Fruit fly (Drosophila melanogaster) whole organism, embryonic: Measurements from ENCODE around the gene CG8925.

Source experiments
- Ada2b ChIP-seq: fragments of 200-800 bp; sonication (Bioruptor generic); IDR thresholded peaks from 2 replicates; pipeline ENCODE4 v1.3.6; 2022; ENCODE audit warnings: missing biosample characterization, missing genetic modification characterization
- Adf1 ChIP-seq: fragments of 200-800 bp; sonication (Bioruptor generic); IDR thresholded peaks from 2 replicates; pipeline ENCODE4 v1.3.6; 2022; ENCODE audit warnings: missing biosample characterization, missing genetic modification characterization
- Antp ChIP-seq: fragments of 200-800 bp; sonication (Bioruptor generic); optimal IDR thresholded peaks from 3 replicates; lab custom pipeline; 2016; ENCODE audit warnings: missing biosample characterization, missing genetic modification characterization
- CG11456 ChIP-seq: fragments of 200-800 bp; sonication (Bioruptor generic); IDR thresholded peaks from 3 replicates; pipeline ENCODE4 v1.3.6; 2022; ENCODE audit warnings: missing biosample characterization, missing genetic modification characterization
- CG11695 ChIP-seq: fragments of 200-800 bp; sonication (Bioruptor generic); IDR thresholded peaks from 3 replicates; pipeline ENCODE4 v1.3.6; 2022; ENCODE audit warnings: missing biosample characterization, missing genetic modification characterization
- CG12659 ChIP-seq: fragments of 200-800 bp; sonication (Bioruptor generic); optimal IDR thresholded peaks from 3 replicates; lab custom pipeline; 2017; ENCODE audit warnings: mild to moderate bottlenecking, missing biosample characterization, missing genetic modification reagents, missing genetic modification characterization
- CG12744 ChIP-seq: fragments of 200-800 bp; sonication (Bioruptor generic); optimal IDR thresholded peaks from 2 replicates; lab custom pipeline; 2016; ENCODE audit warnings: missing biosample characterization, missing genetic modification characterization
- CG13894 ChIP-seq: fragments of 200-800 bp; sonication (Bioruptor generic); optimal IDR thresholded peaks from 3 replicates; lab custom pipeline; 2018; ENCODE audit warnings: missing biosample characterization, mild to moderate bottlenecking, missing genetic modification characterization, moderate library complexity
- CG15269 ChIP-seq: fragments of 200-800 bp; sonication (Bioruptor generic); optimal IDR thresholded peaks from 2 replicates; lab custom pipeline; 2018; ENCODE audit warnings: missing biosample characterization, mild to moderate bottlenecking, missing genetic modification characterization, moderate library complexity
- CG17359 ChIP-seq: fragments of 200-800 bp; sonication (Bioruptor generic); optimal IDR thresholded peaks from 3 replicates; lab custom pipeline; 2018; ENCODE audit warnings: missing biosample characterization, mild to moderate bottlenecking, missing genetic modification characterization, moderate library complexity
- CG18476 ChIP-seq: fragments of 200-800 bp; sonication (Bioruptor generic); optimal IDR thresholded peaks from 2 replicates; lab custom pipeline; 2016; ENCODE audit warnings: missing biosample characterization, mild to moderate bottlenecking, missing genetic modification characterization
- CG2875 ChIP-seq: fragments of 200-800 bp; sonication (Bioruptor generic); optimal IDR thresholded peaks from 2 replicates; lab custom pipeline; 2017; ENCODE audit warnings: missing biosample characterization, mild to moderate bottlenecking, missing genetic modification characterization, missing genetic modification reagents
- CG33213 ChIP-seq: fragments of 200-800 bp; sonication (Bioruptor generic); optimal IDR thresholded peaks from 3 replicates; lab custom pipeline; 2016; ENCODE audit warnings: missing biosample characterization, missing genetic modification characterization
- CG5180 ChIP-seq: fragments of 200-800 bp; sonication (Bioruptor generic); optimal IDR thresholded peaks from 3 replicates; lab custom pipeline; 2017; ENCODE audit warnings: missing biosample characterization, missing genetic modification characterization, mild to moderate bottlenecking, moderate library complexity, missing genetic modification reagents
- CG6175 ChIP-seq: fragments of 200-800 bp; sonication (Bioruptor generic); IDR thresholded peaks from 3 replicates; pipeline ENCODE4 v1.3.6; 2022; ENCODE audit warnings: missing biosample characterization, missing genetic modification characterization
- CG7963 ChIP-seq: fragments of 200-800 bp; sonication (Bioruptor generic); IDR thresholded peaks from 3 replicates; pipeline ENCODE4 v1.3.6; 2022; ENCODE audit warnings: missing biosample characterization, missing genetic modification characterization; ENCODE audit not compliant: partially characterized antibody
- CG9215 ChIP-seq: fragments of 200-800 bp; sonication (Bioruptor generic); IDR thresholded peaks from 2 replicates; pipeline ENCODE4 v1.3.6; 2022; ENCODE audit warnings: missing biosample characterization, missing genetic modification characterization
- CG9609 ChIP-seq: fragments of 200-800 bp; sonication (Bioruptor generic); optimal IDR thresholded peaks from 3 replicates; lab custom pipeline; 2016; ENCODE audit warnings: missing biosample characterization, missing genetic modification characterization
- Camta ChIP-seq: fragments of 200-800 bp; sonication (Bioruptor generic); optimal IDR thresholded peaks from 2 replicates; lab custom pipeline; 2016; ENCODE audit warnings: missing biosample characterization, missing genetic modification characterization
- Dll ChIP-seq: fragments of 200-800 bp; sonication (Bioruptor generic); IDR thresholded peaks from 4 replicates; pipeline ENCODE4 v1.3.6; 2022; ENCODE audit warnings: missing biosample characterization, missing genetic modification characterization; ENCODE audit not compliant: partially characterized antibody
- Drgx ChIP-seq: fragments of 200-800 bp; sonication (Bioruptor generic); IDR thresholded peaks from 2 replicates; pipeline ENCODE4 v1.3.6; 2022; ENCODE audit warnings: missing biosample characterization, missing genetic modification characterization
- E2f1 ChIP-seq: fragments of 200-800 bp; sonication (Bioruptor generic); IDR thresholded peaks from 2 replicates; pipeline ENCODE4 v1.3.6; 2022; ENCODE audit warnings: missing biosample characterization, missing genetic modification characterization
- Ets65A ChIP-seq: fragments of 200-800 bp; sonication (Bioruptor generic); peaks from one replicate; lab custom pipeline; 2016; ENCODE audit warnings: missing biosample characterization, missing genetic modification characterization
- Fer2 ChIP-seq: fragments of 200-800 bp; sonication (Bioruptor generic); optimal IDR thresholded peaks from 2 replicates; lab custom pipeline; 2018; ENCODE audit warnings: missing biosample characterization, mild to moderate bottlenecking, missing genetic modification characterization, moderate library complexity
- Fer3 ChIP-seq: fragments of 200-800 bp; sonication (Bioruptor generic); optimal IDR thresholded peaks from 2 replicates; lab custom pipeline; 2018; ENCODE audit warnings: missing biosample characterization, mild to moderate bottlenecking, missing genetic modification characterization, moderate library complexity
- HLH54F ChIP-seq: fragments of 200-800 bp; sonication (Bioruptor generic); optimal IDR thresholded peaks from 3 replicates; lab custom pipeline; 2016; ENCODE audit warnings: missing biosample characterization, missing genetic modification characterization
- Hey ChIP-seq: fragments of 200-800 bp; sonication (Bioruptor generic); optimal IDR thresholded peaks from 3 replicates; lab custom pipeline; 2018; ENCODE audit warnings: missing biosample characterization, mild to moderate bottlenecking, missing genetic modification characterization
- NFAT ChIP-seq: fragments of 200-800 bp; sonication (Bioruptor generic); IDR thresholded peaks from 2 replicates; pipeline ENCODE4 v1.3.6; 2022; ENCODE audit warnings: missing biosample characterization, missing genetic modification characterization
- Oaz ChIP-seq: fragments of 200-800 bp; sonication (Bioruptor generic); IDR thresholded peaks from 2 replicates; pipeline ENCODE4 v1.3.6; 2022; ENCODE audit warnings: missing biosample characterization, missing genetic modification characterization
- Rfx ChIP-seq: fragments of 200-800 bp; sonication (Bioruptor generic); IDR thresholded peaks from 2 replicates; pipeline ENCODE4 v1.3.6; 2022; ENCODE audit warnings: missing biosample characterization, missing genetic modification characterization
- Scr ChIP-seq: fragments of 200-800 bp; sonication (Bioruptor generic); IDR thresholded peaks from 2 replicates; pipeline ENCODE4 v1.3.6; 2022; ENCODE audit warnings: missing biosample characterization, missing genetic modification characterization; ENCODE audit not compliant: partially characterized antibody
- Taf1 ChIP-seq: fragments of 200-800 bp; sonication (Bioruptor generic); IDR thresholded peaks from 2 replicates; pipeline ENCODE4 v1.3.6; 2022; ENCODE audit warnings: missing biosample characterization, missing genetic modification characterization
- Tbp ChIP-seq: fragments of >200 bp; optimal IDR thresholded peaks from 2 replicates; lab custom pipeline; 2018; ENCODE audit warnings: missing biosample characterization, missing genetic modification characterization
- ase ChIP-seq: fragments of 200-800 bp; sonication (Bioruptor generic); IDR thresholded peaks from 3 replicates; pipeline ENCODE4 v1.3.6; 2022; ENCODE audit warnings: missing biosample characterization, missing genetic modification characterization
- dysf ChIP-seq: fragments of 200-800 bp; sonication (Bioruptor generic); IDR thresholded peaks from 3 replicates; pipeline ENCODE4 v1.3.6; 2022; ENCODE audit warnings: missing biosample characterization, missing genetic modification characterization
- en ChIP-seq: fragments of 200-800 bp; sonication (Bioruptor generic); optimal IDR thresholded peaks from 2 replicates; lab custom pipeline; 2016; ENCODE audit warnings: missing biosample characterization, missing genetic modification characterization
- hkb ChIP-seq, 2 experiments: fragments of 200-800 bp in 1 of 2; fragments of >200 bp in 1 of 2; sonication (Bioruptor generic) in 1 of 2; IDR thresholded peaks in 1 of 2; optimal IDR thresholded peaks in 1 of 2; 2 replicates each; pipeline versions ENCODE4 v1.3.6 to Lab custom; 2017 to 2022; ENCODE audit warnings: missing biosample characterization in 1 of 2, missing genetic modification characterization in 1 of 2
- lov ChIP-seq, 2 experiments: fragments of 200-800 bp in 1 of 2; fragments of >200 bp in 1 of 2; sonication (Bioruptor generic) in 1 of 2; IDR thresholded peaks in 1 of 2; optimal IDR thresholded peaks in 1 of 2; 2 replicates in 1 of 2; 3 replicates in 1 of 2; pipeline versions ENCODE4 v1.3.6 to Lab custom; 2017 to 2022; ENCODE audit warnings: missing biosample characterization in 1 of 2, missing genetic modification characterization in 1 of 2
- odd ChIP-seq: fragments of 200-800 bp; sonication (Bioruptor generic); optimal IDR thresholded peaks from 2 replicates; lab custom pipeline; 2017; ENCODE audit warnings: missing biosample characterization, mild to moderate bottlenecking, missing genetic modification characterization
- otp ChIP-seq: fragments of 200-800 bp; sonication (Bioruptor generic); IDR thresholded peaks from 3 replicates; pipeline ENCODE4, ENCODE4 v1.3.6; 2022; ENCODE audit warnings: missing biosample characterization, missing genetic modification characterization
- pan ChIP-seq, 4 experiments: fragments of >200 bp in 3 of 4; fragments of 200-800 bp in 1 of 4; sonication (Bioruptor generic) in 1 of 4; optimal IDR thresholded peaks in 3 of 4; IDR thresholded peaks in 1 of 4; 2 replicates each; pipeline versions ENCODE4 v1.3.6 to Lab custom; 2017 to 2022; ENCODE audit warnings: missing biosample characterization in 2 of 4, missing genetic modification characterization in 2 of 4, mixed read lengths in 1 of 4
- pb ChIP-seq: fragments of 200-800 bp; sonication (Bioruptor generic); optimal IDR thresholded peaks from 3 replicates; lab custom pipeline; 2016; ENCODE audit warnings: missing biosample characterization, missing genetic modification characterization
- peb ChIP-seq: fragments of 200-800 bp; sonication (Bioruptor generic); IDR thresholded peaks from 2 replicates; pipeline ENCODE4 v1.3.6; 2022; ENCODE audit warnings: missing biosample characterization, missing genetic modification characterization
- sr ChIP-seq: fragments of 200-800 bp; sonication (Bioruptor generic); IDR thresholded peaks from 3 replicates; pipeline ENCODE4 v1.3.6; 2022; ENCODE audit warnings: missing biosample characterization, missing genetic modification characterization
- tna ChIP-seq: fragments of 200-800 bp; sonication (Bioruptor generic); IDR thresholded peaks from 2 replicates; pipeline ENCODE4 v1.3.6; 2022; ENCODE audit warnings: missing biosample characterization, missing genetic modification characterization; ENCODE audit not compliant: partially characterized antibody
- vvl ChIP-seq: fragments of 200-800 bp; sonication (Bioruptor generic); IDR thresholded peaks from 2 replicates; pipeline ENCODE4 v1.3.6; 2022; ENCODE audit warnings: missing biosample characterization, missing genetic modification characterization
- wek ChIP-seq: fragments of 200-800 bp; sonication (Bioruptor generic); optimal IDR thresholded peaks from 3 replicates; lab custom pipeline; 2018; ENCODE audit warnings: missing biosample characterization, mild to moderate bottlenecking, missing genetic modification characterization, moderate library complexity
- zf30C ChIP-seq: fragments of 200-800 bp; sonication (Bioruptor generic); optimal IDR thresholded peaks from 3 replicates; lab custom pipeline; 2018; ENCODE audit warnings: missing biosample characterization, mild to moderate bottlenecking, missing genetic modification characterization

Gene CG8925

DNA sequence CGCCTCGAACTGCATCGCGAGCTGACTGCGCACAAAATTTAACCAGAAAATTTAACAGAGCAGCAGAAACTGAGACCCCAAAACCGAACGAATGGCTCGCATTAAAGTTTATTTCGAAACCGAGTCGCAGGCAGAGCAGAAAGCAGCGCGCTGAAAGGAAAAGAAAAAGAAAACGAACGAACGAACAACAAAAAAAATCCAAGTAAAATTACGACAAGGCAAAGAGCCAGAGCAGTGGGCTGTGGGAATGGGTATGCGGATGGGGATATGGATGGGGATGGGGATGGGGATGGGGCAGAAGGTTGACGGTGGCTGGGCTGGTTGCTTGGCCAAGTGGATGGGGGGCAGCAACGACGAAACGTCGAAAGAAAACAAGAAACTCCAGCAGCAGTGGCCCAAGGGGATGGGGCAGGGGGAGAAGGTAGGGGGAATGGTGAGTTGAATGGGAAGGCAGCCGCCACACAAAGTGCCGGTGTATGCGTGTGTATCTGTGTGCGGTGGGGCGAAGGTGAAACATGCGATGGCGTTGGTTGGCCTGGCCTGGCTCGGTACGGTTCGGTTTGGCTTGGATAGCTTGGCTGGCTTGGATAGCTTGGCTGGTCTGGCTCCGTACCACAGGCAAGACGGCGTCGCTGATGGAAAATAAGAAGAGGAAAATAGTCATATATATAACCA, 36.5 kb downstream of the CG8925 start (continued):
- TF ChIP-seq en (GFP tag; lab: Kevin White, UChicago) = no peak
- no peak for TF ChIP-seq hkb (optimal IDR thresholded peaks at IDR 0.05; lab: Kevin White, UChicago)
- TF ChIP-seq hkb (GFP tag; IDR thresholded peaks at IDR 0.05; lab: Robert Waterston, UW) = no peak; the same call in 1 of the 2 replicates
- TF ChIP-seq Adf1 (GFP tag; lab: Robert Waterston, UW) = peak; percentile 86
- TF ChIP-seq E2f1 (GFP tag; lab: Robert Waterston, UW) = no peak
- TF ChIP-seq dysf (GFP tag; lab: Robert Waterston, UW) = peak; percentile 12; the same call in 1 of the 3 replicates
- peak; percentile 42; the same call in 1 of the 2 replicates for TF ChIP-seq tna
- no peak for TF ChIP-seq lov (optimal IDR thresholded peaks at IDR 0.05; lab: Kevin White, UChicago)
- TF ChIP-seq lov (GFP tag; IDR thresholded peaks at IDR 0.05; lab: Robert Waterston, UW) = no peak
- 0 out of 3 replicates have a peak, but pooled peaks have one; percentile 33 for TF ChIP-seq otp
- TF ChIP-seq Dll = no peak
- no peak for TF ChIP-seq CG12744 (GFP tag; lab: Kevin White, UChicago)
- TF ChIP-seq CG15269 (tag; lab: Kevin White, UChicago) = peak; percentile 10
- peak; percentile 64; the same call in 1 of the 2 replicates for TF ChIP-seq vvl (GFP tag; lab: Robert Waterston, UW)
- TF ChIP-seq CG7963 (GFP tag; lab: Robert Waterston, UW) = no peak
- no peak for TF ChIP-seq Camta
- TF ChIP-seq Scr (GFP tag; lab: Robert Waterston, UW) = 0 out of 2 replicates have a peak, but pooled peaks have one; percentile 18
- TF ChIP-seq CG11456 (GFP tag; lab: Robert Waterston, UW) = 0 out of 3 replicates have a peak, but pooled peaks have one; percentile 36
- TF ChIP-seq CG11695 (GFP tag; lab: Robert Waterston, UW) = no peak
- no peak for TF ChIP-seq CG2875 (GFP tag; lab: Kevin White, UChicago)
- no peak for TF ChIP-seq Hey (tag; lab: Kevin White, UChicago)
- TF ChIP-seq Ets65A (GFP tag; lab: Kevin White, UChicago) = peak; percentile 26
- TF ChIP-seq CG17359 = peak; percentile 41
- no peak for TF ChIP-seq Oaz (GFP tag; lab: Robert Waterston, UW)
- TF ChIP-seq CG13894 (tag; lab: Kevin White, UChicago) = peak; percentile 91
- TF ChIP-seq Rfx = peak; percentile 58
- no peak for TF ChIP-seq peb (GFP tag; lab: Robert Waterston, UW)
- no peak for TF ChIP-seq zf30C (GFP tag; lab: Kevin White, UChicago)
- TF ChIP-seq Taf1 (GFP tag; lab: Robert Waterston, UW) = peak; percentile 40; the same call in 1 of the 2 replicates
- TF ChIP-seq HLH54F (GFP tag; lab: Kevin White, UChicago) = no peak
- TF ChIP-seq CG9215 (GFP tag; lab: Robert Waterston, UW) = no peak
- TF ChIP-seq sr (GFP tag; lab: Robert Waterston, UW) = peak; percentile 56; the same call in 2 of the 3 replicates
- TF ChIP-seq Drgx (GFP tag; lab: Robert Waterston, UW) = peak; percentile 90
- TF ChIP-seq Fer3 (tag; lab: Kevin White, UChicago) = no peak
- TF ChIP-seq CG18476 (GFP tag; lab: Kevin White, UChicago) = no peak
- TF ChIP-seq pb (GFP tag; lab: Kevin White, UChicago) = no peak
- peak; percentile 3 for TF ChIP-seq wek
- TF ChIP-seq Fer2 = no peak
- peak; percentile 91 for TF ChIP-seq CG5180 (GFP tag; lab: Kevin White, UChicago)
- TF ChIP-seq CG33213 (GFP tag; lab: Kevin White, UChicago) = no peak
- no peak for TF ChIP-seq pan (optimal IDR thresholded peaks at IDR 0.05; lab: Kevin White, UChicago)
- TF ChIP-seq pan (GFP tag; optimal IDR thresholded peaks at IDR 0.05 in 1 of 2, IDR thresholded peaks at IDR 0.05 in 1 of 2) = peak in 1 of 2 experiments; percentile 33
- TF ChIP-seq Ada2b (GFP tag; lab: Robert Waterston, UW) = no peak; the same call in 1 of the 2 replicates
- no peak for TF ChIP-seq Tbp (GFP tag; lab: Kevin White, UChicago)
- no peak for TF ChIP-seq Antp (GFP tag; lab: Kevin White, UChicago)
- no peak for TF ChIP-seq NFAT
- no peak for TF ChIP-seq odd (GFP tag; lab: Kevin White, UChicago)
- TF ChIP-seq ase = peak; percentile 49; the same call in 1 of the 3 replicates
- TF ChIP-seq CG12659 = peak; percentile 15
- peak; percentile 96 for TF ChIP-seq CG6175 (GFP tag; lab: Robert Waterston, UW)
- no peak for TF ChIP-seq CG9609 (GFP tag; lab: Kevin White, UChicago)
